Fruit fly (Drosophila melanogaster): Measurements from ENCODE around the gene Rev1.

Rev1 gene

dm6 chr3L:652637-653036, 1.5 kb upstream of the Rev1 start, which contains the start of gene CG3402 (continued):
- TF ChIP-seq CG4730 (GFP tag; IDR thresholded peaks at IDR 0.05) (no peak), CrebB (tag; optimal IDR thresholded peaks at IDR 0.05) (no peak), mam (GFP tag; optimal IDR thresholded peaks at IDR 0.05) (no peak), hth (optimal IDR thresholded peaks at IDR 0.05) (no peak), hb (GFP tag; IDR thresholded peaks at IDR 0.05; ENCODE audit: partially characterized antibody) (peak; percentile 62; the same call in 1 of the 3 replicates), bigmax (GFP tag; optimal IDR thresholded peaks at IDR 0.05) (no peak), CG16813 (GFP tag; IDR thresholded peaks at IDR 0.05; ENCODE audit: partially characterized antibody) (peak; percentile 68), CG6791 (GFP tag; IDR thresholded peaks at IDR 0.05; ENCODE audit: partially characterized antibody) (peak; percentile 63; the same call in 2 of the 3 replicates), pnt (GFP tag; optimal IDR thresholded peaks at IDR 0.05) (no peak), TFAM (GFP tag; optimal IDR thresholded peaks at IDR 0.05) (no peak), ase (GFP tag; IDR thresholded peaks at IDR 0.05) (no peak), CG1792 (GFP tag; optimal IDR thresholded peaks at IDR 0.05) (no peak), Mrtf (GFP tag; IDR thresholded peaks at IDR 0.05) (no peak), CG11504 (tag; optimal IDR thresholded peaks at IDR 0.05) (peak; percentile 94), ham (GFP tag; IDR thresholded peaks at IDR 0.05) (no peak), btn (GFP tag; optimal IDR thresholded peaks at IDR 0.05) (no peak), CG1647 (GFP tag; optimal IDR thresholded peaks at IDR 0.05) (no peak), CG5953 (GFP tag; IDR thresholded peaks at IDR 0.05) (no peak), CG6272 (GFP tag; IDR thresholded peaks at IDR 0.05) (no peak), Dref (GFP tag; IDR thresholded peaks at IDR 0.05) (peak; percentile 84), gce (GFP tag; IDR thresholded peaks at IDR 0.05) (no peak), Dad (GFP tag; optimal IDR thresholded peaks at IDR 0.05) (no peak), CG6689 (GFP tag; IDR thresholded peaks at IDR 0.05) (no peak), jigr1 (GFP tag; IDR thresholded peaks at IDR 0.05) (no peak), HmgD (GFP tag; optimal IDR thresholded peaks at IDR 0.05) (no peak), repo (GFP tag; optimal IDR thresholded peaks at IDR 0.05) (no peak), CG11093 (GFP tag; IDR thresholded peaks at IDR 0.05) (no peak), Fer3 (tag; optimal IDR thresholded peaks at IDR 0.05) (no peak), tio (GFP tag; optimal IDR thresholded peaks at IDR 0.05) (no peak), CG10321 (GFP tag; IDR thresholded peaks at IDR 0.05) (no peak), Meics (GFP tag; optimal IDR thresholded peaks at IDR 0.05) (no peak), tap (tag; optimal IDR thresholded peaks at IDR 0.05) (no peak), lmd (GFP tag; IDR thresholded peaks at IDR 0.05) (no peak), dan (GFP tag; IDR thresholded peaks at IDR 0.05) (no peak), CG15479 (GFP tag; optimal IDR thresholded peaks at IDR 0.05) (no peak), CTCF (GFP tag; optimal IDR thresholded peaks at IDR 0.05) (no peak), CG13123 (GFP tag; optimal IDR thresholded peaks at IDR 0.05) (no peak), Lhr (GFP tag; optimal IDR thresholded peaks at IDR 0.05) (no peak), CG30431 (GFP tag; optimal IDR thresholded peaks at IDR 0.05) (no peak), CG17328 (GFP tag; IDR thresholded peaks at IDR 0.05) (no peak), zfh1 (GFP tag; IDR thresholded peaks at IDR 0.05) (no peak), jumu (GFP tag; optimal IDR thresholded peaks at IDR 0.05) (no peak), pum (GFP tag; optimal IDR thresholded peaks at IDR 0.05) (no peak), gsb-n (tag; optimal IDR thresholded peaks at IDR 0.05) (no peak), CG32772 (GFP tag; IDR thresholded peaks at IDR 0.05) (no peak), Mad (GFP tag; optimal IDR thresholded peaks at IDR 0.05) (no peak), amos (GFP tag; IDR thresholded peaks at IDR 0.05; ENCODE audit: partially characterized antibody) (peak; percentile 74), cas (GFP tag; IDR thresholded peaks at IDR 0.05) (no peak), dysf (GFP tag; IDR thresholded peaks at IDR 0.05) (no peak), kay (GFP tag; optimal IDR thresholded peaks at IDR 0.05) (no peak), sima (GFP tag; optimal IDR thresholded peaks at IDR 0.05) (no peak), Hr3 (GFP tag; optimal IDR thresholded peaks at IDR 0.05) (no peak), Hr39 (optimal IDR thresholded peaks at IDR 0.05) (no peak), CG6683 (GFP tag; optimal IDR thresholded peaks at IDR 0.05) (no peak), zfh2 (GFP tag; optimal IDR thresholded peaks at IDR 0.05) (no peak)
